Worm (Caenorhabditis elegans) whole organism, midembryonic: Measurements from ENCODE around the gene K08H2.4.

Experiments
- T22C8.4 ChIP-seq: fragments of 200-800 bp; sonication (Bioruptor generic); IDR thresholded peaks from 2 replicates; pipeline ENCODE4 v1.3.6; 2022; ENCODE audit warnings: missing genetic modification characterization, missing compliant biosample characterization
- cog-1 ChIP-seq: sonication (generic microtip); optimal IDR thresholded peaks from 2 replicates; lab custom pipeline; 2016; ENCODE audit warnings: missing genetic modification characterization, missing compliant biosample characterization
- flt-1 ChIP-seq: fragments of 200-800 bp; sonication (Bioruptor generic); IDR thresholded peaks from 2 replicates; pipeline ENCODE4 v1.3.6; 2022; ENCODE audit warnings: missing genetic modification characterization, missing compliant biosample characterization
- klf-2 ChIP-seq: fragments of 200-800 bp; sonication (Bioruptor generic); conservative IDR thresholded peaks from 2 replicates; pipeline ENCODE4 v1.3.6; 2022; ENCODE audit warnings: missing genetic modification reagents, missing genetic modification characterization, missing compliant biosample characterization
- med-1 ChIP-seq: sonication (generic microtip); optimal IDR thresholded peaks from 2 replicates; lab custom pipeline; 2017; ENCODE audit warnings: missing genetic modification characterization, mild to moderate bottlenecking, missing compliant biosample characterization, antibody characterized with exemption, missing genetic modification reagents; ENCODE audit not compliant: insufficient read depth
- ref-1 ChIP-seq: fragments of 200-800 bp; sonication (Bioruptor generic); conservative IDR thresholded peaks from 2 replicates; pipeline ENCODE4 v1.3.6; 2022; ENCODE audit warnings: missing genetic modification reagents, missing genetic modification characterization, missing compliant biosample characterization
- tab-1 ChIP-seq: fragments of 200-800 bp; sonication (Bioruptor generic); IDR thresholded peaks from 2 replicates; pipeline ENCODE4 v1.3.6; 2022; ENCODE audit warnings: missing genetic modification characterization, missing compliant biosample characterization
- ztf-23 ChIP-seq: fragments of 200-800 bp; sonication (Bioruptor generic); IDR thresholded peaks from 2 replicates; pipeline ENCODE4 v1.3.6; 2022; ENCODE audit warnings: missing genetic modification reagents, missing genetic modification characterization, missing compliant biosample characterization
- ztf-29 ChIP-seq: fragments of 200-800 bp; sonication (Bioruptor generic); IDR thresholded peaks from 2 replicates; pipeline ENCODE4 v1.3.6; 2022; ENCODE audit warnings: missing genetic modification reagents, missing genetic modification characterization, missing compliant biosample characterization

The K08H2.4 gene

DNA sequence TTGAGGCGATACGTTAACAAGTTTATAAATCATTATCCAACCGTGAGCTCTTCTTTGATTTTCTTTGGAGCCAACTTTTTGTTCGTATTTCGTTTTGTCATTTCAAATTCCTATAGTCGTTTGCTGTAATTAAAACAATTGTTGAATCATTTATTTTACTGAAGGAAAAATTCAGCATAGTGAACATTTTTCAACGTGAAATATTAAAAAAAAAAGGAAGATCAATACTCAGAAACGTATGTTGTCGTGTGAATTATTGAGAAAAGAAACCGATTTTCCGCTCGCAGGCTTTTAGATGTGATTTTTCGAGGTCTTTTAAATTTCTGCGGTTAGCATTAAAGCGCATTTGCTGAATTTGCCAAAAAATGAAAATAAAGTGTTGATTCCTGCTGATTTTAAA lies 40.6 kb downstream of the K08H2.4 start, which contains the start of gene phf-33:
Gene phf-33, minus strand, starts transcription at position 101 of the 400 bp plus-strand sequence.
- TF ChIP-seq flt-1 (GFP tag; lab: Robert Waterston, UW) (no peak), T22C8.4 (GFP tag; lab: Robert Waterston, UW) (no peak), ref-1 (GFP tag; lab: Robert Waterston, UW) (no peak), ztf-23 (no peak), tab-1 (GFP tag; lab: Robert Waterston, UW) (no peak), ztf-29 (no peak), med-1 (GFP tag; lab: Kevin White, UChicago) (no peak), cog-1 (tag; lab: Kevin White, UChicago) (no peak), klf-2 (GFP tag; lab: Robert Waterston, UW) (no peak)

DNA sequence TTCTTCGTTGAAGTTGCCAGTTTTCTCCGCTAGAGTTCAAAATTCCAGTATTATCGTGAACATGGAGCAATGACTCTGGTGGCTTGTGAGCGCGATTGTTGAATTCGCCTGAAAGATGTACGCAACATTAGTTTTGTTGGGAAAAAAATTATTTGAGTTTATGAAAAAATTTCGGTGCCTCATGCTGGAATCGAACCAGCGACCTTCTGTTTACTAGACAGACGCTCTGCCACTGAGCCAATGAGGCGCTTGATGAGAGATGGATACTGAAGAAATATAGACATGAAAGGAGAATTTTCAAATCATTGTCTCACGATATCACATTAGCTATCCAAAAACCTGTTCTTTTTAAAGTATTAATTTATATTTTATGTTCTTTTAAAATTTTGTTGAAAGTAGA lies 45.2 kb downstream of the K08H2.4 start:
- TF ChIP-seq tab-1 (GFP tag; lab: Robert Waterston, UW): no peak
- TF ChIP-seq med-1 (GFP tag; lab: Kevin White, UChicago): no peak
- no peak for TF ChIP-seq T22C8.4 (GFP tag; lab: Robert Waterston, UW)
- TF ChIP-seq flt-1 (GFP tag; lab: Robert Waterston, UW): peak; percentile 53; the same call in 1 of the 2 replicates
- no peak for TF ChIP-seq klf-2 (GFP tag; lab: Robert Waterston, UW)
- no peak for TF ChIP-seq ref-1 (GFP tag; lab: Robert Waterston, UW)
- no peak for TF ChIP-seq cog-1 (tag; lab: Kevin White, UChicago)

DNA sequence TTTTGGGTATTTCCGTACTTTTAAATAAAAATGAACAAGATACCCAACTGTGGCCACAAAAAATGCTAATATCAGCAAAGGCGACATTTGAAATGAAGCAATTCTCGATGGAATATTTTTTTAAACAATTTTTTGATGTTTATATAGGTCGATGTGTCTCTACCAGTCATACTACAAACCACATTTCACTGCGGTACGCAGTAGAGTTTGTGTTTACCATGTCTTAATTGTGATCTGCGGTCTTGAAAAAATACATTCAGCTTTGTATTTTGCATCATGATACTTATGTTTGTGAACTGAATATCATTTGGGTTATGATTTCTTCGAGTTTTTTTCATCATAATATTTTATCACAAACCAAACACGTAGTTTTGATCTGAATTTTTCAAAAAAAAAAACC lies 45.8 kb downstream of the K08H2.4 start, which contains the start of gene cyp-14A4:
Gene cyp-14A4, minus strand, starts transcription at position 107 of the 400 bp plus-strand sequence.
- TF ChIP-seq ztf-23: no peak
- TF ChIP-seq cog-1 (tag; lab: Kevin White, UChicago): no peak
- TF ChIP-seq ref-1 (GFP tag; lab: Robert Waterston, UW): no peak
- TF ChIP-seq klf-2 (GFP tag; lab: Robert Waterston, UW): no peak

DNA sequence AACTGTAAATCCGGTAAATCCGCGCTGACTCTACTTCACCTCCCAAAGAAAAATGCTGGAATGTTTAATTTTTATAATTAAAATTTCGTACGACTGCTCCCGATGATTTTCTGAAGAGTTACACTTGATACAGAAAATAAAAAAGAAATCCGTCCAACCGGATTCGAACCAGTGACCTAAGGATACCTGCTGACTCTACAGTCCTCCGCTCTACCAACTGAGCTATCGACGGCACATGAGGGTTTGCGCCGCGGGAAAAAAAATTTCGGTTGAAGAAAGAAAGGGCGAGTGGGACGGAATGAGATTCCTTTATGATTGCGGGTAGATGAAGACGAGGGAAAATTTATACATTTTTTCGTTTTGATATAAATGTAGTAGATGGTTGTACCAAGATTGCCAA lies 46.3 kb downstream of the K08H2.4 start:
- TF ChIP-seq ref-1 (GFP tag; lab: Robert Waterston, UW) (no peak), ztf-23 (no peak), flt-1 (GFP tag; lab: Robert Waterston, UW) (0 out of 2 replicates have a peak, but pooled peaks have one; percentile 45), med-1 (GFP tag; lab: Kevin White, UChicago) (no peak), T22C8.4 (GFP tag; lab: Robert Waterston, UW) (no peak)

DNA sequence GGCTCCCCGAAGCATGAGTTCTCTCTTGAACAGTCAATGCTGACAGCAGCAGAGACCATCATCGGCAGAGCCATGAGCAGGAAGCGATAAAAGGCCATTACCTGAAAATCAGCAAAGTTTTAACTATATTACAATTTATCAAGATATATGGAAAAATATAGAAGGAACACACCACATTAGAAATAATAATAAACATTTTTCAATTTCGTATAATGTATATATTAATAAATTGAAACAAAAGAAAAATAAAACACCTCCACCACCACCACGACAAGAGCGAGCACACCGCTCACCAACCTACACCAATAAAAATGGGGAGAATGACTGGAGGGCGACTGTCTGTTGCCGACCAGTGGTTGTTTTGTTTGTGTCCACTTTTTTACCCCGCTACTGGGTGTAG lies 48.2 kb downstream of the K08H2.4 start, which contains the start of gene R04D3.2:
Gene R04D3.2, minus strand, starts transcription at position 101 of the 400 bp plus-strand sequence.
- no peak for TF ChIP-seq flt-1 (GFP tag; lab: Robert Waterston, UW)
- TF ChIP-seq klf-2 (GFP tag; lab: Robert Waterston, UW): no peak
- TF ChIP-seq ztf-23: no peak
- TF ChIP-seq T22C8.4 (GFP tag; lab: Robert Waterston, UW): no peak
- TF ChIP-seq med-1 (GFP tag; lab: Kevin White, UChicago): no peak
- no peak for TF ChIP-seq ref-1 (GFP tag; lab: Robert Waterston, UW)
- TF ChIP-seq tab-1 (GFP tag; lab: Robert Waterston, UW): no peak
- TF ChIP-seq ztf-29: no peak
- TF ChIP-seq cog-1 (tag; lab: Kevin White, UChicago): no peak

DNA sequence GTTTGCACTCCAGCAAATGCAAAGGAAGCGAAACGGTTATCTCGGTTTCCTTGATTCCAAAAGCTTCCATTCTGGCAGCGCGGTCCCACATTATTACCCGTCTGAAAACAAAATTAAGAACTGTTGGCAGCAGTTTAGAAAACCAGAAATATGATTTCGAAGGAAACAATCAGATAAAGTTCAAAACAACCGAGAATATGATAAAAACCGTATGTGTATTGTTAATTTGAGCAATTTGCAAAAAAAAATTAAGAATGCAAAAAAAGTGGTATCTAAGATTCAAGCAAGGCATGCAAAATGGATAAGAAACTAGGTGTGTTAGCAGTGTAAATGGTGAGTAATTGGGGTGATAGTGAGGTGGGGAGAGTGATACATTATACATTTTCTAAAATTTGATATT lies 50.4 kb downstream of the K08H2.4 start, which contains the start of gene R04D3.4:
Gene R04D3.4, minus strand, starts transcription at position 101 of the 400 bp plus-strand sequence.
- no peak for TF ChIP-seq flt-1 (GFP tag; lab: Robert Waterston, UW)
- no peak for TF ChIP-seq cog-1 (tag; lab: Kevin White, UChicago)
- no peak for TF ChIP-seq med-1 (GFP tag; lab: Kevin White, UChicago)
- TF ChIP-seq T22C8.4 (GFP tag; lab: Robert Waterston, UW): no peak
- no peak for TF ChIP-seq klf-2 (GFP tag; lab: Robert Waterston, UW)
